Fruit fly (Drosophila melanogaster): ENCODE data around the gene fig.

- TF ChIP-seq insv (optimal IDR thresholded peaks at IDR 0.05), result no peak
- no peak for TF ChIP-seq h (optimal IDR thresholded peaks at IDR 0.05)
- no peak for TF ChIP-seq ttk (optimal IDR thresholded peaks at IDR 0.05)
- TF ChIP-seq psq (optimal IDR thresholded peaks at IDR 0.05), result no peak
- no peak for TF ChIP-seq Sin3A (optimal IDR thresholded peaks at IDR 0.05)
Measured at dm6 chr3R:29761569-29761968, 18.7 kb downstream of the fig start.

Data from Kc167 (cell line).